Fruit fly (Drosophila melanogaster) whole organism, prepupa: ENCODE results near the gene Npc2e.

Experiments used
- CG10631 ChIP-seq: fragments of 200-800 bp; sonication (Bioruptor generic); optimal IDR thresholded peaks from 2 replicates; lab custom pipeline; 2016; ENCODE audit warnings: missing biosample characterization, missing genetic modification characterization
- CG10669 ChIP-seq: fragments of 200-800 bp; sonication (Bioruptor generic); optimal IDR thresholded peaks from 3 replicates; lab custom pipeline; 2018; ENCODE audit warnings: missing biosample characterization, mild to moderate bottlenecking, missing genetic modification characterization, moderate library complexity
- CG11294 ChIP-seq: fragments of 200-800 bp; sonication (Bioruptor generic); IDR thresholded peaks from 2 replicates; pipeline ENCODE4 v1.3.6; 2022; ENCODE audit warnings: missing biosample characterization, missing genetic modification characterization
- CG11762 ChIP-seq: fragments of 200-800 bp; sonication (Bioruptor generic); optimal IDR thresholded peaks from 3 replicates; lab custom pipeline; 2016; ENCODE audit warnings: missing biosample characterization, missing genetic modification characterization; ENCODE audit not compliant: insufficient read depth
- CG11902 ChIP-seq: fragments of 200-800 bp; sonication (Bioruptor generic); optimal IDR thresholded peaks from 3 replicates; lab custom pipeline; 2016; ENCODE audit warnings: missing biosample characterization, missing genetic modification characterization
- CG15336 ChIP-seq: fragments of 200-800 bp; sonication (Bioruptor generic); IDR thresholded peaks from 2 replicates; pipeline ENCODE4 v1.3.6; 2022; ENCODE audit warnings: missing biosample characterization, missing genetic modification characterization
- CG1621 ChIP-seq: fragments of 200-800 bp; sonication (Bioruptor generic); optimal IDR thresholded peaks from 3 replicates; lab custom pipeline; 2018; ENCODE audit warnings: missing biosample characterization, mild to moderate bottlenecking, missing genetic modification characterization
- CG16779 ChIP-seq: fragments of 200-800 bp; sonication (Bioruptor generic); optimal IDR thresholded peaks from 3 replicates; lab custom pipeline; 2017; ENCODE audit warnings: missing biosample characterization, mild to moderate bottlenecking, missing genetic modification characterization
- CG3032 ChIP-seq: fragments of 200-800 bp; optimal IDR thresholded peaks from 2 replicates; lab custom pipeline; 2019; ENCODE audit warnings: missing biosample characterization, mild to moderate bottlenecking, missing genetic modification characterization, moderate library complexity
- CG32006 ChIP-seq: fragments of 200-800 bp; sonication (Bioruptor generic); optimal IDR thresholded peaks from 3 replicates; lab custom pipeline; 2017; ENCODE audit warnings: missing biosample characterization, mild to moderate bottlenecking, missing genetic modification characterization
- CG34406 ChIP-seq: fragments of 200-800 bp; sonication (Bioruptor generic); optimal IDR thresholded peaks from 3 replicates; lab custom pipeline; 2016; ENCODE audit warnings: missing biosample characterization, missing genetic modification characterization
- CG4318 ChIP-seq: fragments of 200-800 bp; sonication (Bioruptor generic); optimal IDR thresholded peaks from 3 replicates; lab custom pipeline; 2017; ENCODE audit warnings: missing biosample characterization, mild to moderate bottlenecking, missing genetic modification characterization
- CG6163 ChIP-seq: fragments of 200-800 bp; sonication (Bioruptor generic); IDR thresholded peaks from 3 replicates; pipeline ENCODE4 v1.3.6; 2022; ENCODE audit warnings: missing biosample characterization, missing genetic modification characterization
- CG6792 ChIP-seq: fragments of 200-800 bp; sonication (Bioruptor generic); optimal IDR thresholded peaks from 3 replicates; lab custom pipeline; 2016; ENCODE audit warnings: missing biosample characterization, missing genetic modification characterization
- CG6854 ChIP-seq: fragments of 200-800 bp; sonication (Bioruptor generic); optimal IDR thresholded peaks from 2 replicates; lab custom pipeline; 2017; ENCODE audit warnings: missing biosample characterization, mild to moderate bottlenecking, missing genetic modification characterization
- CG7368 ChIP-seq: fragments of 200-800 bp; sonication (Bioruptor generic); optimal IDR thresholded peaks from 3 replicates; lab custom pipeline; 2016; ENCODE audit warnings: missing biosample characterization, missing genetic modification characterization
- CG8119 ChIP-seq: fragments of 200-800 bp; sonication (Bioruptor generic); IDR thresholded peaks from 3 replicates; pipeline ENCODE4 v1.3.6; 2022; ENCODE audit warnings: missing biosample characterization, missing genetic modification characterization
- CG8319 ChIP-seq: fragments of 200-800 bp; sonication (Bioruptor generic); optimal IDR thresholded peaks from 3 replicates; lab custom pipeline; 2016; ENCODE audit warnings: missing biosample characterization, missing genetic modification characterization
- CG8632 ChIP-seq: fragments of 200-800 bp; sonication (Bioruptor generic); optimal IDR thresholded peaks from 3 replicates; lab custom pipeline; 2016; ENCODE audit warnings: missing biosample characterization, missing genetic modification characterization
- CG9139 ChIP-seq: fragments of 200-800 bp; sonication (Bioruptor generic); optimal IDR thresholded peaks from 3 replicates; lab custom pipeline; 2017; ENCODE audit warnings: missing biosample characterization, mild to moderate bottlenecking, missing genetic modification characterization
- Eip75B ChIP-seq: fragments of 200-800 bp; sonication (Bioruptor generic); optimal IDR thresholded peaks from 3 replicates; lab custom pipeline; 2016; ENCODE audit warnings: missing biosample characterization, missing genetic modification characterization
- Eip78C ChIP-seq: fragments of 200-800 bp; sonication (Bioruptor generic); peaks from one replicate; lab custom pipeline; 2016; ENCODE audit warnings: missing biosample characterization, missing genetic modification characterization
- Ets96B ChIP-seq: fragments of 200-800 bp; optimal IDR thresholded peaks from 2 replicates; lab custom pipeline; 2019; ENCODE audit warnings: missing biosample characterization, mild to moderate bottlenecking, missing genetic modification characterization, moderate library complexity
- Hr38 ChIP-seq: sonication (Bioruptor generic); optimal IDR thresholded peaks from 2 replicates; lab custom pipeline; 2016; ENCODE audit warnings: missing biosample characterization, missing genetic modification characterization
- Hr39 ChIP-seq: fragments of 200-800 bp; sonication (Bioruptor generic); optimal IDR thresholded peaks from 2 replicates; lab custom pipeline; 2016; ENCODE audit warnings: missing biosample characterization, missing genetic modification characterization
- Lpt ChIP-seq: fragments of 200-800 bp; sonication (Bioruptor generic); optimal IDR thresholded peaks from 3 replicates; lab custom pipeline; 2016; ENCODE audit warnings: missing biosample characterization, missing genetic modification characterization
- Met ChIP-seq: fragments of 200-800 bp; sonication (Bioruptor generic); optimal IDR thresholded peaks from 3 replicates; lab custom pipeline; 2016; ENCODE audit warnings: missing biosample characterization, missing genetic modification characterization
- OdsH ChIP-seq: fragments of 200-800 bp; sonication (Bioruptor generic); optimal IDR thresholded peaks from 3 replicates; lab custom pipeline; 2016; ENCODE audit warnings: missing biosample characterization, missing genetic modification characterization
- Sox102F ChIP-seq: fragments of 200-800 bp; sonication (Bioruptor generic); optimal IDR thresholded peaks from 2 replicates; lab custom pipeline; 2016; ENCODE audit warnings: missing biosample characterization, mild to moderate bottlenecking, missing genetic modification characterization
- Sox14 ChIP-seq: fragments of 200-800 bp; sonication (Bioruptor generic); optimal IDR thresholded peaks from 3 replicates; lab custom pipeline; 2016; ENCODE audit warnings: missing biosample characterization, missing genetic modification characterization
- Sox15 ChIP-seq: fragments of 200-800 bp; sonication (Bioruptor generic); optimal IDR thresholded peaks from 3 replicates; lab custom pipeline; 2016; ENCODE audit warnings: missing biosample characterization, missing genetic modification characterization
- achi ChIP-seq: fragments of 200-800 bp; sonication (Bioruptor generic); optimal IDR thresholded peaks from 3 replicates; lab custom pipeline; 2016; ENCODE audit warnings: missing biosample characterization, missing genetic modification characterization
- acj6 ChIP-seq: fragments of 200-800 bp; sonication (Bioruptor generic); optimal IDR thresholded peaks from 3 replicates; lab custom pipeline; 2016; ENCODE audit warnings: missing biosample characterization, missing genetic modification characterization
- cyc ChIP-seq: fragments of 200-800 bp; sonication (Bioruptor generic); optimal IDR thresholded peaks from 3 replicates; lab custom pipeline; 2016; ENCODE audit warnings: missing biosample characterization, missing genetic modification characterization
- dac ChIP-seq: fragments of 200-800 bp; sonication (Bioruptor generic); optimal IDR thresholded peaks from 2 replicates; lab custom pipeline; 2017; ENCODE audit warnings: missing biosample characterization, mild to moderate bottlenecking, missing genetic modification characterization
- esn ChIP-seq: fragments of 200-800 bp; sonication (Bioruptor generic); optimal IDR thresholded peaks from 2 replicates; lab custom pipeline; 2016; ENCODE audit warnings: missing biosample characterization, mild to moderate bottlenecking, missing genetic modification characterization, moderate library complexity
- fd59A ChIP-seq: fragments of 200-800 bp; sonication (Bioruptor generic); optimal IDR thresholded peaks from 2 replicates; lab custom pipeline; 2017; ENCODE audit warnings: missing biosample characterization, mild to moderate bottlenecking, missing genetic modification characterization, missing genetic modification reagents
- fd85E ChIP-seq: fragments of 200-800 bp; sonication (Bioruptor generic); optimal IDR thresholded peaks from 3 replicates; lab custom pipeline; 2016; ENCODE audit warnings: missing biosample characterization, missing genetic modification characterization
- fkh ChIP-seq: fragments of 200-800 bp; sonication (Bioruptor generic); optimal IDR thresholded peaks from 3 replicates; lab custom pipeline; 2017; ENCODE audit warnings: missing biosample characterization, mild to moderate bottlenecking, missing genetic modification characterization, moderate library complexity
- lz ChIP-seq: fragments of 200-800 bp; sonication (Bioruptor generic); optimal IDR thresholded peaks from 3 replicates; lab custom pipeline; 2016; ENCODE audit warnings: missing biosample characterization, missing genetic modification characterization
- net ChIP-seq: fragments of 200-800 bp; sonication (Bioruptor generic); optimal IDR thresholded peaks from 3 replicates; lab custom pipeline; 2016; ENCODE audit warnings: missing biosample characterization, missing genetic modification characterization
- pdm3 ChIP-seq: fragments of 200-800 bp; sonication (Bioruptor generic); optimal IDR thresholded peaks from 3 replicates; lab custom pipeline; 2016; ENCODE audit warnings: missing biosample characterization, missing genetic modification characterization
- salr ChIP-seq, 2 experiments: fragments of 200-800 bp; sonication (Bioruptor generic); optimal IDR thresholded peaks; 3 replicates each; lab custom pipeline; 2016 to 2018; ENCODE audit warnings: missing biosample characterization in 2 of 2, missing genetic modification characterization in 2 of 2, mild to moderate bottlenecking in 1 of 2
- spab ChIP-seq: fragments of 200-800 bp; sonication (Bioruptor generic); optimal IDR thresholded peaks from 2 replicates; lab custom pipeline; 2017; ENCODE audit warnings: missing biosample characterization, mild to moderate bottlenecking, missing genetic modification characterization, missing genetic modification reagents
- ss ChIP-seq, 2 experiments: fragments of 200-800 bp; sonication (Bioruptor generic); optimal IDR thresholded peaks; 2 replicates in 1 of 2; 3 replicates in 1 of 2; lab custom pipeline; 2017 to 2018; ENCODE audit warnings: mild to moderate bottlenecking in 2 of 2, missing biosample characterization in 2 of 2, missing genetic modification characterization in 2 of 2, moderate library complexity in 1 of 2
- svp ChIP-seq: fragments of 200-800 bp; sonication (Bioruptor generic); peaks from one replicate; lab custom pipeline; 2016; ENCODE audit warnings: missing biosample characterization, missing genetic modification characterization

Npc2e gene

dm6 chr3R:10048035-10048774 is 4.9 kb upstream of the Npc2e start (continued):
- peak; percentile 69; the same call in 2 of the 3 replicates for TF ChIP-seq CG8119 (GFP tag; lab: Robert Waterston, UW)
- peak; percentile 62 for TF ChIP-seq CG11762 (GFP tag; lab: Kevin White, UChicago)
- no peak for TF ChIP-seq CG6163 (GFP tag; lab: Robert Waterston, UW)

DNA sequence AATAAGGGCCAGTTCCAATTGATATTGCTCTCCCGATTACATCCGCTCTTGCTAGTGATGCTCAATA is 4.5 kb upstream of the Npc2e start, which contains the start of gene CG12811:
Gene CG12811, minus strand, starts transcription at position 23 of the 67 bp plus-strand sequence.
- no peak for TF ChIP-seq CG4318
- no peak for TF ChIP-seq Hr39 (GFP tag; lab: Kevin White, UChicago)
- no peak for TF ChIP-seq dac (GFP tag; lab: Kevin White, UChicago)
- TF ChIP-seq CG11294 (GFP tag; lab: Robert Waterston, UW), result no peak
- no peak for TF ChIP-seq CG10669 (GFP tag; lab: Kevin White, UChicago)

- peak; percentile 32 for TF ChIP-seq cyc (GFP tag; lab: Kevin White, UChicago)
- no peak for TF ChIP-seq CG8319
- no peak for TF ChIP-seq ss (GFP tag; optimal IDR thresholded peaks at IDR 0.05; lab: Kevin White, UChicago)
- TF ChIP-seq net (GFP tag; lab: Kevin White, UChicago), result no peak
- no peak for TF ChIP-seq pdm3 (GFP tag; lab: Kevin White, UChicago)
- no peak for TF ChIP-seq CG6792
- no peak for TF ChIP-seq Ets96B (tag; lab: Kevin White, UChicago)
- no peak for TF ChIP-seq Sox15 (GFP tag; lab: Kevin White, UChicago)
- peak; percentile 24 for TF ChIP-seq fkh
- TF ChIP-seq CG11294 (GFP tag; lab: Robert Waterston, UW), result no peak
- no peak for TF ChIP-seq Eip75B (GFP tag; lab: Kevin White, UChicago)
- no peak; the same call in 2 of the 3 replicates for TF ChIP-seq CG8119 (GFP tag; lab: Robert Waterston, UW)
- TF ChIP-seq Met, result no peak
- peak; percentile 25 for TF ChIP-seq lz (GFP tag; lab: Kevin White, UChicago)
- TF ChIP-seq CG16779 (tag; lab: Kevin White, UChicago), result no peak
- TF ChIP-seq CG15336 (GFP tag; lab: Robert Waterston, UW), result 0 out of 2 replicates have a peak, but pooled peaks have one; percentile 38
- TF ChIP-seq Sox102F (GFP tag; lab: Kevin White, UChicago), result no peak
- peak; percentile 41 for TF ChIP-seq Hr39 (GFP tag; lab: Kevin White, UChicago)
- TF ChIP-seq spab, result no peak
- TF ChIP-seq CG7368 (GFP tag; lab: Kevin White, UChicago), result no peak
- TF ChIP-seq CG3032 (tag; lab: Kevin White, UChicago), result peak; percentile 44
- TF ChIP-seq CG32006 (GFP tag; lab: Kevin White, UChicago), result no peak
- TF ChIP-seq acj6 (GFP tag; lab: Kevin White, UChicago), result peak; percentile 43
- TF ChIP-seq CG11902 (GFP tag; lab: Kevin White, UChicago), result no peak
- no peak for TF ChIP-seq salr (GFP tag; optimal IDR thresholded peaks at IDR 0.05; lab: Kevin White, UChicago)
- TF ChIP-seq CG11762 (GFP tag; lab: Kevin White, UChicago), result no peak
- no peak for TF ChIP-seq CG9139 (GFP tag; lab: Kevin White, UChicago)
- TF ChIP-seq fd59A, result peak; percentile 3
- TF ChIP-seq CG8632 (GFP tag; lab: Kevin White, UChicago), result no peak
- TF ChIP-seq Hr38 (GFP tag; lab: Kevin White, UChicago), result no peak
- TF ChIP-seq svp, result no peak
- no peak for TF ChIP-seq fd85E
- no peak for TF ChIP-seq CG1621 (tag; lab: Kevin White, UChicago)
- peak; percentile 33 for TF ChIP-seq CG34406 (GFP tag; lab: Kevin White, UChicago)
- TF ChIP-seq achi, result peak; percentile 41
- TF ChIP-seq CG6854 (GFP tag; lab: Kevin White, UChicago), result no peak
- no peak for TF ChIP-seq CG4318
- TF ChIP-seq Eip78C (GFP tag; lab: Kevin White, UChicago), result peak; percentile 84
- no peak for TF ChIP-seq OdsH (GFP tag; lab: Kevin White, UChicago)
- no peak for TF ChIP-seq dac (GFP tag; lab: Kevin White, UChicago)
- no peak for TF ChIP-seq Lpt (GFP tag; lab: Kevin White, UChicago)
- peak; percentile 73 for TF ChIP-seq Sox14 (GFP tag; lab: Kevin White, UChicago)
- TF ChIP-seq CG10631 (GFP tag; lab: Kevin White, UChicago), result peak; percentile 31
- TF ChIP-seq esn (GFP tag; lab: Kevin White, UChicago), result peak; percentile 49
Measured at dm6 chr3R:10048842-10049527, 4.1 kb upstream of the Npc2e start, which contains the start of gene ohgt. Gene ohgt (plus strand): TSS chr3R:10049199.
